Fruit fly (Drosophila melanogaster) ovary, adult (tissue): ENCODE measurements around the gene daed.

Source experiments
- CG17801 ChIP-seq: fragments of 200-800 bp; optimal IDR thresholded peaks from 2 replicates; lab custom pipeline; 2019; ENCODE audit warnings: missing biosample characterization, mild to moderate bottlenecking, missing genetic modification characterization, moderate library complexity; ENCODE audit not compliant: partially characterized antibody

The daed gene

dm6 chr2L:2184129-2184528, 32.0 kb downstream of the daed start:
- no peak for TF ChIP-seq CG17801 (GFP tag; lab: Kevin White, UChicago)

dm6 chr2L:2182735-2183340, 33.3 kb downstream of the daed start:
- no peak for TF ChIP-seq CG17801 (GFP tag; lab: Kevin White, UChicago)

- no peak for TF ChIP-seq CG17801 (GFP tag; lab: Kevin White, UChicago)
Observed at dm6 chr2L:2181971-2182643, 34.0 kb downstream of the daed start.

- no peak for TF ChIP-seq CG17801 (GFP tag; lab: Kevin White, UChicago)
Observed at dm6 chr2L:2180665-2181064, 35.4 kb downstream of the daed start.

- TF ChIP-seq CG17801 (GFP tag; lab: Kevin White, UChicago): no peak
Observed at dm6 chr2L:2180120-2180539, 36.0 kb downstream of the daed start.

- TF ChIP-seq CG17801 (GFP tag; lab: Kevin White, UChicago): no peak
Observed at dm6 chr2L:2179366-2179765, 36.7 kb downstream of the daed start.

dm6 chr2L:2178810-2179143, 37.3 kb downstream of the daed start:
- no peak for TF ChIP-seq CG17801 (GFP tag; lab: Kevin White, UChicago)

dm6 chr2L:2177969-2178809, 37.9 kb downstream of the daed start, which contains the start of gene aop:
Gene aop, minus strand, starts transcription at chr2L:2178754.
- TF ChIP-seq CG17801 (GFP tag; lab: Kevin White, UChicago): peak; percentile 55

dm6 chr2L:2177312-2177968, 38.7 kb downstream of the daed start:
- TF ChIP-seq CG17801 (GFP tag; lab: Kevin White, UChicago): no peak

- peak; percentile 45 for TF ChIP-seq CG17801 (GFP tag; lab: Kevin White, UChicago)
Observed at dm6 chr2L:2175930-2176643, 40.0 kb downstream of the daed start.

dm6 chr2L:2175090-2175830, 40.9 kb downstream of the daed start:
- TF ChIP-seq CG17801 (GFP tag; lab: Kevin White, UChicago): peak; percentile 36

- no peak for TF ChIP-seq CG17801 (GFP tag; lab: Kevin White, UChicago)
Observed at dm6 chr2L:2173604-2174003, 42.5 kb downstream of the daed start.

- no peak for TF ChIP-seq CG17801 (GFP tag; lab: Kevin White, UChicago)
Observed at dm6 chr2L:2173191-2173590, 42.9 kb downstream of the daed start.
